Worm (Caenorhabditis elegans) whole organism, mixed stage, embryonic: ENCODE data around the gene snet-1.

Experiments used
- blmp-1 ChIP-seq: fragments of 150-350 bp; optimal IDR thresholded peaks from 2 replicates; lab custom pipeline; 2014; ENCODE audit warnings: missing biosample characterization, missing genetic modification characterization
- ces-1 ChIP-seq: fragments of 150-350 bp; optimal IDR thresholded peaks from 2 replicates; lab custom pipeline; 2014; ENCODE audit warnings: missing biosample characterization, missing genetic modification reagents, missing genetic modification characterization
- drap-1 ChIP-seq: fragments of 200-800 bp; sonication (Bioruptor generic); optimal IDR thresholded peaks from 3 replicates; lab custom pipeline; 2018; ENCODE audit warnings: mild to moderate bottlenecking, missing genetic modification characterization, missing compliant biosample characterization
- hlh-1 ChIP-seq: fragments of 150-350 bp; optimal IDR thresholded peaks from 2 replicates; lab custom pipeline; 2014; ENCODE audit warnings: missing biosample characterization, missing genetic modification reagents, missing genetic modification characterization
- lin-13 ChIP-seq: fragments of 150-350 bp; optimal IDR thresholded peaks from 2 replicates; lab custom pipeline; 2014; ENCODE audit warnings: missing biosample characterization, missing genetic modification characterization
- nhr-2 ChIP-seq: fragments of 150-350 bp; optimal IDR thresholded peaks from 2 replicates; lab custom pipeline; 2014; ENCODE audit warnings: missing biosample characterization, missing genetic modification characterization
- nhr-237 ChIP-seq: fragments of 150-350 bp; optimal IDR thresholded peaks from 2 replicates; lab custom pipeline; 2014; ENCODE audit warnings: missing biosample characterization, missing genetic modification characterization
- snpc-4 ChIP-seq: fragments of 150-350 bp; optimal IDR thresholded peaks from 2 replicates; lab custom pipeline; 2014; ENCODE audit warnings: missing biosample characterization, missing genetic modification characterization
- tbx-8 ChIP-seq: fragments of 200-800 bp; sonication (Bioruptor generic); optimal IDR thresholded peaks from 2 replicates; lab custom pipeline; 2018; ENCODE audit warnings: mild to moderate bottlenecking, missing genetic modification characterization, moderate library complexity, missing compliant biosample characterization
- unc-120 ChIP-seq: sonication (generic microtip); optimal IDR thresholded peaks from 2 replicates; lab custom pipeline; 2017; ENCODE audit warnings: missing genetic modification characterization, missing compliant biosample characterization; ENCODE audit not compliant: poor library complexity, severe bottlenecking
- unc-62 ChIP-seq: fragments of 150-350 bp; optimal IDR thresholded peaks from 2 replicates; lab custom pipeline; 2014; ENCODE audit warnings: missing biosample characterization, missing genetic modification reagents, missing genetic modification characterization
- zip-8 ChIP-seq: fragments of 150-350 bp; optimal IDR thresholded peaks from 2 replicates; lab custom pipeline; 2014; ENCODE audit warnings: missing biosample characterization, missing genetic modification characterization
- ztf-11 ChIP-seq: fragments of 150-350 bp; optimal IDR thresholded peaks from 2 replicates; lab custom pipeline; 2014; ENCODE audit warnings: missing biosample characterization, missing genetic modification characterization

DNA sequence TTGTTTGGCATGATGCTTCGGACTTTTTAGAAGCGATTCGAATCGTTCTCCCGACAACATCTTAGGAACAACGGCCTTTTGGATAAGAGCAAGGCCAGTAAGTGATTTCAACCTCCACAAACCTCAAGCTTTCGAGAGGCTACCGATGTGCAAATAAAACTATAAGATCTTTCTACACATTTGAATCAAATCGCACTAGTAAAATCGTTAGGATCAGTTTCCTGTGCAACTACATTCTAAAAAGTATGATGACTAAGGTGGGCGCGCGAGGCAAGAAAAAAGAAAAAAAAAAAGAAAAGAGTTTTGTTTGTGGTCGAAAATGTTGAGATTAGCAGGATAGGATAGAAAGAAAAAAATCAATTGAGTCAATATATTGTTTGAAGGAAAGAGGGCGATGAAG is 23.9 kb downstream of the snet-1 start, which contains the start of gene tmem-24:
- TF ChIP-seq zip-8 (no peak), ces-1 (GFP tag; lab: Kevin White, UChicago) (no peak), nhr-237 (no peak), drap-1 (GFP tag; lab: Kevin White, UChicago) (no peak), unc-120 (tag; lab: Kevin White, UChicago) (no peak), tbx-8 (GFP tag; lab: Kevin White, UChicago) (no peak), unc-62 (no peak), nhr-2 (tag; lab: Kevin White, UChicago) (no peak), blmp-1 (tag; lab: Kevin White, UChicago) (no peak), snpc-4 (tag; lab: Kevin White, UChicago) (no peak), ztf-11 (no peak), lin-13 (tag; lab: Kevin White, UChicago) (no peak), hlh-1 (tag; lab: Kevin White, UChicago) (no peak)
